Fruit fly (Drosophila melanogaster) whole organism, prepupa: ENCODE measurements around the gene nAChRalpha5.

ENCODE experiments used
- CG10631 ChIP-seq: fragments of 200-800 bp; sonication (Bioruptor generic); optimal IDR thresholded peaks from 2 replicates; lab custom pipeline; 2016; ENCODE audit warnings: missing biosample characterization, missing genetic modification characterization
- CG11762 ChIP-seq: fragments of 200-800 bp; sonication (Bioruptor generic); optimal IDR thresholded peaks from 3 replicates; lab custom pipeline; 2016; ENCODE audit warnings: missing biosample characterization, missing genetic modification characterization; ENCODE audit not compliant: insufficient read depth
- CG11902 ChIP-seq: fragments of 200-800 bp; sonication (Bioruptor generic); optimal IDR thresholded peaks from 3 replicates; lab custom pipeline; 2016; ENCODE audit warnings: missing biosample characterization, missing genetic modification characterization
- CG15336 ChIP-seq: fragments of 200-800 bp; sonication (Bioruptor generic); IDR thresholded peaks from 2 replicates; pipeline ENCODE4 v1.3.6; 2022; ENCODE audit warnings: missing biosample characterization, missing genetic modification characterization
- CG1621 ChIP-seq: fragments of 200-800 bp; sonication (Bioruptor generic); optimal IDR thresholded peaks from 3 replicates; lab custom pipeline; 2018; ENCODE audit warnings: missing biosample characterization, mild to moderate bottlenecking, missing genetic modification characterization
- CG16779 ChIP-seq: fragments of 200-800 bp; sonication (Bioruptor generic); optimal IDR thresholded peaks from 3 replicates; lab custom pipeline; 2017; ENCODE audit warnings: missing biosample characterization, mild to moderate bottlenecking, missing genetic modification characterization
- CG3032 ChIP-seq: fragments of 200-800 bp; optimal IDR thresholded peaks from 2 replicates; lab custom pipeline; 2019; ENCODE audit warnings: missing biosample characterization, mild to moderate bottlenecking, missing genetic modification characterization, moderate library complexity
- CG31627 ChIP-seq: fragments of 200-800 bp; sonication (Bioruptor generic); optimal IDR thresholded peaks from 3 replicates; lab custom pipeline; 2016; ENCODE audit warnings: missing biosample characterization, missing genetic modification characterization
- CG32006 ChIP-seq: fragments of 200-800 bp; sonication (Bioruptor generic); optimal IDR thresholded peaks from 3 replicates; lab custom pipeline; 2017; ENCODE audit warnings: missing biosample characterization, mild to moderate bottlenecking, missing genetic modification characterization
- CG34406 ChIP-seq: fragments of 200-800 bp; sonication (Bioruptor generic); optimal IDR thresholded peaks from 3 replicates; lab custom pipeline; 2016; ENCODE audit warnings: missing biosample characterization, missing genetic modification characterization
- CG3919 ChIP-seq: fragments of 200-800 bp; sonication (Bioruptor generic); optimal IDR thresholded peaks from 3 replicates; lab custom pipeline; 2016; ENCODE audit warnings: missing biosample characterization, missing genetic modification characterization
- CG4318 ChIP-seq: fragments of 200-800 bp; sonication (Bioruptor generic); optimal IDR thresholded peaks from 3 replicates; lab custom pipeline; 2017; ENCODE audit warnings: missing biosample characterization, mild to moderate bottlenecking, missing genetic modification characterization
- CG6163 ChIP-seq: fragments of 200-800 bp; sonication (Bioruptor generic); IDR thresholded peaks from 3 replicates; pipeline ENCODE4 v1.3.6; 2022; ENCODE audit warnings: missing biosample characterization, missing genetic modification characterization
- CG6276 ChIP-seq: fragments of 200-800 bp; sonication (Bioruptor generic); optimal IDR thresholded peaks from 2 replicates; lab custom pipeline; 2017; ENCODE audit warnings: missing biosample characterization, mild to moderate bottlenecking, missing genetic modification characterization
- CG6808 ChIP-seq: fragments of 200-800 bp; sonication (Bioruptor generic); optimal IDR thresholded peaks from 3 replicates; lab custom pipeline; 2017; ENCODE audit warnings: missing biosample characterization, missing genetic modification characterization, mild to moderate bottlenecking, moderate library complexity, missing genetic modification reagents
- CG6854 ChIP-seq: fragments of 200-800 bp; sonication (Bioruptor generic); optimal IDR thresholded peaks from 2 replicates; lab custom pipeline; 2017; ENCODE audit warnings: missing biosample characterization, mild to moderate bottlenecking, missing genetic modification characterization
- CG7368 ChIP-seq: fragments of 200-800 bp; sonication (Bioruptor generic); optimal IDR thresholded peaks from 3 replicates; lab custom pipeline; 2016; ENCODE audit warnings: missing biosample characterization, missing genetic modification characterization
- CG8119 ChIP-seq: fragments of 200-800 bp; sonication (Bioruptor generic); IDR thresholded peaks from 3 replicates; pipeline ENCODE4 v1.3.6; 2022; ENCODE audit warnings: missing biosample characterization, missing genetic modification characterization
- CG8632 ChIP-seq: fragments of 200-800 bp; sonication (Bioruptor generic); optimal IDR thresholded peaks from 3 replicates; lab custom pipeline; 2016; ENCODE audit warnings: missing biosample characterization, missing genetic modification characterization
- CG9139 ChIP-seq: fragments of 200-800 bp; sonication (Bioruptor generic); optimal IDR thresholded peaks from 3 replicates; lab custom pipeline; 2017; ENCODE audit warnings: missing biosample characterization, mild to moderate bottlenecking, missing genetic modification characterization
- Eip75B ChIP-seq: fragments of 200-800 bp; sonication (Bioruptor generic); optimal IDR thresholded peaks from 3 replicates; lab custom pipeline; 2016; ENCODE audit warnings: missing biosample characterization, missing genetic modification characterization
- Eip78C ChIP-seq: fragments of 200-800 bp; sonication (Bioruptor generic); peaks from one replicate; lab custom pipeline; 2016; ENCODE audit warnings: missing biosample characterization, missing genetic modification characterization
- Eip93F ChIP-seq: fragments of 200-800 bp; sonication (Bioruptor generic); optimal IDR thresholded peaks from 2 replicates; lab custom pipeline; 2016; ENCODE audit warnings: missing biosample characterization, mild to moderate bottlenecking, missing genetic modification characterization
- Ets21C ChIP-seq: fragments of 200-800 bp; sonication (Bioruptor generic); optimal IDR thresholded peaks from 3 replicates; lab custom pipeline; 2016; ENCODE audit warnings: missing biosample characterization, missing genetic modification characterization
- Gug ChIP-seq: fragments of 200-800 bp; sonication (Bioruptor generic); IDR thresholded peaks from 2 replicates; pipeline ENCODE4 v1.3.6; 2022; ENCODE audit warnings: missing biosample characterization, missing genetic modification characterization
- Hr39 ChIP-seq: fragments of 200-800 bp; sonication (Bioruptor generic); optimal IDR thresholded peaks from 2 replicates; lab custom pipeline; 2016; ENCODE audit warnings: missing biosample characterization, missing genetic modification characterization
- Hr4 ChIP-seq: fragments of 200-800 bp; sonication (Bioruptor generic); optimal IDR thresholded peaks from 3 replicates; lab custom pipeline; 2016; ENCODE audit warnings: missing biosample characterization, missing genetic modification characterization
- Lpt ChIP-seq: fragments of 200-800 bp; sonication (Bioruptor generic); optimal IDR thresholded peaks from 3 replicates; lab custom pipeline; 2016; ENCODE audit warnings: missing biosample characterization, missing genetic modification characterization
- Smox ChIP-seq: fragments of 200-800 bp; sonication (Bioruptor generic); optimal IDR thresholded peaks from 3 replicates; lab custom pipeline; 2016; ENCODE audit warnings: missing biosample characterization, missing genetic modification characterization
- Sox14 ChIP-seq: fragments of 200-800 bp; sonication (Bioruptor generic); optimal IDR thresholded peaks from 3 replicates; lab custom pipeline; 2016; ENCODE audit warnings: missing biosample characterization, missing genetic modification characterization
- Sox15 ChIP-seq: fragments of 200-800 bp; sonication (Bioruptor generic); optimal IDR thresholded peaks from 3 replicates; lab custom pipeline; 2016; ENCODE audit warnings: missing biosample characterization, missing genetic modification characterization
- achi ChIP-seq: fragments of 200-800 bp; sonication (Bioruptor generic); optimal IDR thresholded peaks from 3 replicates; lab custom pipeline; 2016; ENCODE audit warnings: missing biosample characterization, missing genetic modification characterization
- acj6 ChIP-seq: fragments of 200-800 bp; sonication (Bioruptor generic); optimal IDR thresholded peaks from 3 replicates; lab custom pipeline; 2016; ENCODE audit warnings: missing biosample characterization, missing genetic modification characterization
- cyc ChIP-seq: fragments of 200-800 bp; sonication (Bioruptor generic); optimal IDR thresholded peaks from 3 replicates; lab custom pipeline; 2016; ENCODE audit warnings: missing biosample characterization, missing genetic modification characterization
- dac ChIP-seq: fragments of 200-800 bp; sonication (Bioruptor generic); optimal IDR thresholded peaks from 2 replicates; lab custom pipeline; 2017; ENCODE audit warnings: missing biosample characterization, mild to moderate bottlenecking, missing genetic modification characterization
- dsx ChIP-seq: fragments of 200-800 bp; optimal IDR thresholded peaks from 3 replicates; lab custom pipeline; 2019; ENCODE audit warnings: missing biosample characterization, mild to moderate bottlenecking, missing genetic modification characterization, moderate library complexity; ENCODE audit not compliant: poor library complexity, severe bottlenecking
- eg ChIP-seq: fragments of 200-800 bp; sonication (Bioruptor generic); IDR thresholded peaks from 3 replicates; pipeline ENCODE4 v1.3.6; 2022; ENCODE audit warnings: missing biosample characterization, missing genetic modification characterization
- fkh ChIP-seq: fragments of 200-800 bp; sonication (Bioruptor generic); optimal IDR thresholded peaks from 3 replicates; lab custom pipeline; 2017; ENCODE audit warnings: missing biosample characterization, mild to moderate bottlenecking, missing genetic modification characterization, moderate library complexity
- lz ChIP-seq: fragments of 200-800 bp; sonication (Bioruptor generic); optimal IDR thresholded peaks from 3 replicates; lab custom pipeline; 2016; ENCODE audit warnings: missing biosample characterization, missing genetic modification characterization
- net ChIP-seq: fragments of 200-800 bp; sonication (Bioruptor generic); optimal IDR thresholded peaks from 3 replicates; lab custom pipeline; 2016; ENCODE audit warnings: missing biosample characterization, missing genetic modification characterization
- pdm3 ChIP-seq: fragments of 200-800 bp; sonication (Bioruptor generic); optimal IDR thresholded peaks from 3 replicates; lab custom pipeline; 2016; ENCODE audit warnings: missing biosample characterization, missing genetic modification characterization
- salr ChIP-seq, 2 experiments: fragments of 200-800 bp; sonication (Bioruptor generic); optimal IDR thresholded peaks; 3 replicates each; lab custom pipeline; 2016 to 2018; ENCODE audit warnings: missing biosample characterization in 2 of 2, missing genetic modification characterization in 2 of 2, mild to moderate bottlenecking in 1 of 2
- spab ChIP-seq: fragments of 200-800 bp; sonication (Bioruptor generic); optimal IDR thresholded peaks from 2 replicates; lab custom pipeline; 2017; ENCODE audit warnings: missing biosample characterization, mild to moderate bottlenecking, missing genetic modification characterization, missing genetic modification reagents
- ss ChIP-seq, 2 experiments: fragments of 200-800 bp; sonication (Bioruptor generic); optimal IDR thresholded peaks; 2 replicates in 1 of 2; 3 replicates in 1 of 2; lab custom pipeline; 2017 to 2018; ENCODE audit warnings: mild to moderate bottlenecking in 2 of 2, missing biosample characterization in 2 of 2, missing genetic modification characterization in 2 of 2, moderate library complexity in 1 of 2
- svp ChIP-seq: fragments of 200-800 bp; sonication (Bioruptor generic); peaks from one replicate; lab custom pipeline; 2016; ENCODE audit warnings: missing biosample characterization, missing genetic modification characterization
- topi ChIP-seq: fragments of 200-800 bp; sonication (Bioruptor generic); optimal IDR thresholded peaks from 3 replicates; lab custom pipeline; 2016; ENCODE audit warnings: missing biosample characterization, missing genetic modification characterization
- vri ChIP-seq: fragments of 200-800 bp; sonication (Bioruptor generic); optimal IDR thresholded peaks from 3 replicates; lab custom pipeline; 2016; ENCODE audit warnings: missing biosample characterization, mild to moderate bottlenecking, missing genetic modification characterization

The nAChRalpha5 gene

dm6 chr2L:14022130-14022735, 17.7 kb upstream of the nAChRalpha5 start (continued):
- TF ChIP-seq Hr4 (peak; percentile 60), net (GFP tag; lab: Kevin White, UChicago) (peak; percentile 73), Eip78C (GFP tag; lab: Kevin White, UChicago) (peak; percentile 89), CG11902 (peak; percentile 38), CG8119 (GFP tag; lab: Robert Waterston, UW) (peak; percentile 99), Lpt (GFP tag; lab: Kevin White, UChicago) (peak; percentile 85), CG34406 (GFP tag; lab: Kevin White, UChicago) (peak; percentile 74), eg (GFP tag; lab: Robert Waterston, UW) (peak; percentile 96), Sox14 (GFP tag; lab: Kevin White, UChicago) (peak; percentile 62), Hr39 (GFP tag; lab: Kevin White, UChicago) (peak; percentile 79), CG9139 (GFP tag; lab: Kevin White, UChicago) (peak; percentile 69), lz (peak; percentile 65), CG7368 (GFP tag; lab: Kevin White, UChicago) (peak; percentile 37), Ets21C (GFP tag; lab: Kevin White, UChicago) (peak; percentile 56), cyc (peak; percentile 55), Eip75B (GFP tag; lab: Kevin White, UChicago) (peak; percentile 56), salr (GFP tag; optimal IDR thresholded peaks at IDR 0.05; lab: Kevin White, UChicago) (peak in 1 of 2 experiments; percentile 87), CG6854 (peak; percentile 34), dsx (GFP tag; lab: Kevin White, UChicago) (peak; percentile 90), acj6 (peak; percentile 74), CG3032 (tag; lab: Kevin White, UChicago) (peak; percentile 91), CG1621 (tag; lab: Kevin White, UChicago) (peak; percentile 36), topi (GFP tag; lab: Kevin White, UChicago) (peak; percentile 31), CG16779 (tag; lab: Kevin White, UChicago) (peak; percentile 64), spab (peak; percentile 69), achi (GFP tag; lab: Kevin White, UChicago) (peak; percentile 90), Eip93F (no peak), Smox (GFP tag; lab: Kevin White, UChicago) (peak; percentile 42), CG32006 (GFP tag; lab: Kevin White, UChicago) (peak; percentile 95), Sox15 (no peak), CG6276 (GFP tag; lab: Kevin White, UChicago) (peak; percentile 94), CG3919 (GFP tag; lab: Kevin White, UChicago) (peak; percentile 77), pdm3 (peak; percentile 68), CG8632 (GFP tag; lab: Kevin White, UChicago) (peak; percentile 72), CG15336 (peak; percentile 98), CG31627 (peak; percentile 73), CG6163 (GFP tag; lab: Robert Waterston, UW) (peak; percentile 90), Gug (GFP tag; lab: Robert Waterston, UW) (peak; percentile 95), CG4318 (peak; percentile 89), fkh (GFP tag; lab: Kevin White, UChicago) (peak; percentile 41)

DNA sequence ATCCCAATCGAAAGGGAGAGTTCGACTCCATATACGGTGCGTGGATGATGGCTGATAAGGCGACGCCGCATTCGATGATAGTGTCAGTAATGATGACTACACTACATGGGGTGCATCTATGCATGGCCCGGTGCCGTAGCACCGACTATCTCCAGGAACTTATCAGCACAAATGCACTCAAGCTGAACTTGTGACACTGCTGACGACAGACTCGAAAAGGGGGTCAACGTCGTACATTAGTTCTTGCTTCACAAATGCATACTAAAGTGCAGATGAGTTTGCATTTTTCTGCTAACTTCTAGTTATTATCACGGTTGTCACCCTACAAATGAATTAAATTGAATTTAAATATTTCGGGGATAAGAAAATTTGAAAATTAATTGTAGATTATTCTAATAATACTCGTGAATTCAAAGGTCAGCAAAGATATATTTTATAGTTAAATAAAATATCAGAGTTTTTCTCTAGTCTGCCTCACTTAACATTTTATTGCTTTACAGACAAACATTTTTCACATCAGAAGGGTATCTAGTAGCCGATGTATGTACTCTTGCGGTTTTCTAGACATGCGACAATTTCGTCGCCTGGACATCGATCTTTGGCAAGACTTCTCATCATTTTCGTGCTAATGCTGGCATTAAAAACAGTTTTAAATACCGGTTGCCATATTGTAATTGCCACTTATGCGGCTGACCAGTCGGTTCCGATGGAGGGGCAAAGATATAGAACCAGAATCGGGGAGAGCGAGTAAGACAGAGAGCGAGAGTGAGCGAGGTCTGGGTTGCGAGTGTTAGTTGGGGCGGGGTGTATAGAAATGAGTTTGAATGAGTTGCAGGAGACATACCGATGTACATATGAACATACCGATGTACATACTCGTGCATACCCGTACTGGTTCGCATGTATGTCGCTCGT, 16.6 kb upstream of the nAChRalpha5 start:
- TF ChIP-seq CG3032 (tag; lab: Kevin White, UChicago), result peak; percentile 47
- TF ChIP-seq achi (GFP tag; lab: Kevin White, UChicago), result peak; percentile 17
- TF ChIP-seq CG1621 (tag; lab: Kevin White, UChicago), result no peak
- peak; percentile 26 for TF ChIP-seq pdm3
- no peak for TF ChIP-seq Smox (GFP tag; lab: Kevin White, UChicago)
- peak; percentile 57 for TF ChIP-seq Hr4
- peak; percentile 89 for TF ChIP-seq Eip78C (GFP tag; lab: Kevin White, UChicago)
- TF ChIP-seq acj6, result peak; percentile 17
- no peak for TF ChIP-seq CG34406 (GFP tag; lab: Kevin White, UChicago)
- TF ChIP-seq CG6854, result no peak
- TF ChIP-seq CG11762, result no peak
- no peak for TF ChIP-seq vri (GFP tag; lab: Kevin White, UChicago)
- TF ChIP-seq CG10631, result peak; percentile 15
- no peak for TF ChIP-seq CG16779 (tag; lab: Kevin White, UChicago)
- TF ChIP-seq ss (GFP tag; optimal IDR thresholded peaks at IDR 0.05; lab: Kevin White, UChicago), result no peak
- no peak for TF ChIP-seq CG3919 (GFP tag; lab: Kevin White, UChicago)
- TF ChIP-seq topi (GFP tag; lab: Kevin White, UChicago), result no peak
- peak in 1 of 2 experiments; percentile 21 for TF ChIP-seq salr (GFP tag; optimal IDR thresholded peaks at IDR 0.05; lab: Kevin White, UChicago)
- no peak for TF ChIP-seq dac (GFP tag; lab: Kevin White, UChicago)
- TF ChIP-seq CG6808, result no peak
- TF ChIP-seq svp (GFP tag; lab: Kevin White, UChicago), result peak; percentile 87
